Worm (Caenorhabditis elegans) whole organism, early embryonic: ENCODE measurements around the gene F16G10.11.

Source experiments
- ama-1 ChIP-seq: fragments of 150-350 bp; optimal IDR thresholded peaks from 2 replicates; lab custom pipeline; 2014
- tbx-37 ChIP-seq: fragments of 200-800 bp; sonication (Bioruptor generic); conservative IDR thresholded peaks from 2 replicates; pipeline ENCODE4 v1.3.6; 2022; ENCODE audit warnings: missing genetic modification reagents, missing genetic modification characterization, missing compliant biosample characterization

DNA sequence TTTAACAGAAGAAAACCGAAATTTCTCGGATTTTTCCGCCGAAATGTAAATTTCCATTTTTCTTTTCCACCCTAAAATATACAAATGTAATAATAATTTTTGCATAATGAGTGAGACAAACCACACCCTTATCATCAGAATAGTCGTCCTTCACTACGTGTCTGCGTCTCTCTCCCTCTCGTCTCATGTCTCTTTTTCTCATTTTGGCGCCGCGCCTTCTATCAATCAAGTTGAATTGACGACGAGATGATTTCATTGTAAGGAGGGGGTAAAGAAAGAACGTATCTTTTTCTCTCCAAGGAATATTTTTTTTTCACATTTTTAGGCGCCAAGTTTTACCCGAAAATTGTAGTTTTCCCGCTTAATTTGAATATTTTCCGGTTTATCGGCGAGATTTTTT is 48.5 kb upstream of the F16G10.11 start:
- TF ChIP-seq tbx-37 (GFP tag; lab: Robert Waterston, UW) (no peak), ama-1 (no peak)
